Worm (Caenorhabditis elegans) whole organism, midembryonic: ENCODE results near the gene M03C11.1.

Source experiments
- T22C8.4 ChIP-seq: fragments of 200-800 bp; sonication (Bioruptor generic); IDR thresholded peaks from 2 replicates; pipeline ENCODE4 v1.3.6; 2022; ENCODE audit warnings: missing genetic modification characterization, missing compliant biosample characterization
- med-1 ChIP-seq: sonication (generic microtip); optimal IDR thresholded peaks from 2 replicates; lab custom pipeline; 2017; ENCODE audit warnings: missing genetic modification characterization, mild to moderate bottlenecking, missing compliant biosample characterization, antibody characterized with exemption, missing genetic modification reagents; ENCODE audit not compliant: insufficient read depth
- ztf-29 ChIP-seq: fragments of 200-800 bp; sonication (Bioruptor generic); IDR thresholded peaks from 2 replicates; pipeline ENCODE4 v1.3.6; 2022; ENCODE audit warnings: missing genetic modification reagents, missing genetic modification characterization, missing compliant biosample characterization

DNA sequence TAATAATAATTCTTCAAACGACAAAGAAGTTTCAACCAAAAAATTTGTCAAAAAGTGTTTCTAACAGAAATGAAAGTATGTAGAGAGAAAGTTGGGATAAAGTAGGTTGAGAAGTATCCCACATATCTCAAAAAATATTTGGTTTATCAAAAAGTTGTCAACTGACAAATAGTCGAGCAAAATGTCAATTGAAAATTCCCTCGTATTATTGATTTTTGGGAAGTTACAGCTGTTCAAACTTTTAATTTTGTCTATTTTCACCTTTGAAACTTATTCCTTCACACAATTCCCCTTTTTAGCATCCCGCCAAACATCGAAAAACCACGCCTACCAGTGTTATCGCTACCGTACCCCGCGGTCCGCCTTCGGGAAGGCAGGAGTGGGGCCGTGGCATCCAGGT is 48.8 kb downstream of the M03C11.1 start, which contains the start of gene tbx-8:
- TF ChIP-seq T22C8.4 (GFP tag; lab: Robert Waterston, UW): no peak
- no peak for TF ChIP-seq med-1 (GFP tag; lab: Kevin White, UChicago)
- no peak for TF ChIP-seq ztf-29 (GFP tag; lab: Robert Waterston, UW)
